Worm (Caenorhabditis elegans) whole organism, L4 larva: ENCODE data around the gene nduf-11.

Experiments used
- D1046.2 ChIP-seq: fragments of 200-800 bp; sonication (Bioruptor generic); IDR thresholded peaks from 2 replicates; pipeline ENCODE4 v1.3.6; 2022; ENCODE audit warnings: missing genetic modification characterization, missing compliant biosample characterization
- F10B5.3 ChIP-seq: sonication (generic microtip); optimal IDR thresholded peaks from 2 replicates; lab custom pipeline; 2016; ENCODE audit warnings: mild to moderate bottlenecking, missing genetic modification characterization, missing compliant biosample characterization
- F44E2.7 ChIP-seq: fragments of 200-800 bp; sonication (Bioruptor generic); IDR thresholded peaks from 2 replicates; pipeline ENCODE4 v2.1.2; 2022; ENCODE audit warnings: missing genetic modification characterization, missing compliant biosample characterization
- T26A8.4 ChIP-seq: fragments of 200-800 bp; sonication (Bioruptor generic); IDR thresholded peaks from 2 replicates; pipeline ENCODE4 v1.3.6; 2022; ENCODE audit warnings: missing genetic modification characterization, missing compliant biosample characterization
- Y105C5A.15 ChIP-seq: fragments of 200-800 bp; sonication (Bioruptor generic); IDR thresholded peaks from 2 replicates; pipeline ENCODE4 v1.3.6; 2022; ENCODE audit warnings: missing genetic modification characterization, missing compliant biosample characterization
- Y48G9A.11 ChIP-seq: fragments of 200-800 bp; sonication (Bioruptor generic); IDR thresholded peaks from 2 replicates; pipeline ENCODE4 v1.3.6; 2022; ENCODE audit warnings: missing genetic modification reagents, missing genetic modification characterization, missing compliant biosample characterization
- Y5F2A.4 ChIP-seq: fragments of 200-800 bp; sonication (Bioruptor generic); optimal IDR thresholded peaks from 2 replicates; lab custom pipeline; 2018; ENCODE audit warnings: mild to moderate bottlenecking, missing genetic modification characterization, missing compliant biosample characterization
- ZK546.5 ChIP-seq, 2 experiments: sonication (generic microtip); optimal IDR thresholded peaks; 2 replicates each; lab custom pipeline; 2017; ENCODE audit warnings: missing biosample characterization in 2 of 2, missing genetic modification characterization in 2 of 2
- aly-2 ChIP-seq: sonication (generic microtip); optimal IDR thresholded peaks from 2 replicates; lab custom pipeline; 2018; ENCODE audit warnings: missing biosample characterization, missing genetic modification characterization
- attf-4 ChIP-seq: sonication (generic microtip); optimal IDR thresholded peaks from 3 replicates; lab custom pipeline; 2017; ENCODE audit warnings: missing biosample characterization, missing genetic modification characterization
- ceh-28 ChIP-seq: fragments of 150-350 bp; optimal IDR thresholded peaks from 2 replicates; lab custom pipeline; 2014; ENCODE audit warnings: missing biosample characterization, missing genetic modification reagents, missing genetic modification characterization
- ceh-32 ChIP-seq: sonication (generic microtip); optimal IDR thresholded peaks from 2 replicates; lab custom pipeline; 2016; ENCODE audit warnings: mild to moderate bottlenecking, missing genetic modification characterization, missing compliant biosample characterization; ENCODE audit not compliant: poor library complexity
- ceh-44 ChIP-seq: fragments of 200-800 bp; sonication (Bioruptor generic); IDR thresholded peaks from 2 replicates; pipeline ENCODE4 v1.3.6; 2022; ENCODE audit warnings: missing genetic modification reagents, missing genetic modification characterization, missing compliant biosample characterization
- ceh-62 ChIP-seq: sonication (generic microtip); optimal IDR thresholded peaks from 2 replicates; lab custom pipeline; 2017; ENCODE audit warnings: missing biosample characterization, missing genetic modification characterization
- daf-12 ChIP-seq: fragments of 150-350 bp; optimal IDR thresholded peaks from 2 replicates; lab custom pipeline; 2014; ENCODE audit warnings: missing biosample characterization, missing genetic modification reagents, missing genetic modification characterization
- daf-16 ChIP-seq, 3 experiments: sonication (generic microtip); optimal IDR thresholded peaks; 2 replicates each; lab custom pipeline; 2016 to 2017; ENCODE audit warnings: missing genetic modification characterization in 3 of 3, missing genetic modification reagents in 3 of 3, mild to moderate bottlenecking in 2 of 3, missing compliant biosample characterization in 2 of 3, missing biosample characterization in 1 of 3, moderate library complexity in 1 of 3
- daf-8 ChIP-seq: fragments of 200-800 bp; sonication (Bioruptor generic); IDR thresholded peaks from 2 replicates; pipeline ENCODE4 v1.3.6; 2022; ENCODE audit warnings: missing genetic modification characterization, missing compliant biosample characterization
- dmd-8 ChIP-seq: fragments of 200-800 bp; sonication (Bioruptor generic); IDR thresholded peaks from 2 replicates; pipeline ENCODE4 v1.3.6; 2022; ENCODE audit warnings: missing genetic modification characterization, missing compliant biosample characterization
- dpl-1 ChIP-seq: fragments of 150-350 bp; optimal IDR thresholded peaks from 2 replicates; lab custom pipeline; 2014; ENCODE audit warnings: missing biosample characterization, missing genetic modification reagents, missing genetic modification characterization
- duxl-1 ChIP-seq: sonication (generic microtip); optimal IDR thresholded peaks from 2 replicates; lab custom pipeline; 2016; ENCODE audit warnings: mild to moderate bottlenecking, missing genetic modification characterization, moderate library complexity, missing compliant biosample characterization; ENCODE audit not compliant: poor library complexity
- dve-1 ChIP-seq: sonication (generic microtip); optimal IDR thresholded peaks from 2 replicates; lab custom pipeline; 2017; ENCODE audit warnings: antibody characterized with exemption, mild to moderate bottlenecking, missing genetic modification characterization, missing compliant biosample characterization; ENCODE audit not compliant: insufficient read depth
- egl-27 ChIP-seq: sonication (generic microtip); optimal IDR thresholded peaks from 3 replicates; lab custom pipeline; 2017; ENCODE audit warnings: missing biosample characterization, missing genetic modification reagents, missing genetic modification characterization
- fos-1 ChIP-seq: fragments of 150-350 bp; optimal IDR thresholded peaks from 2 replicates; lab custom pipeline; 2014; ENCODE audit warnings: missing biosample characterization, missing genetic modification characterization
- gei-8 ChIP-seq: fragments of 200-800 bp; sonication (Bioruptor generic); optimal IDR thresholded peaks from 2 replicates; lab custom pipeline; 2018; ENCODE audit warnings: mild to moderate bottlenecking, missing genetic modification characterization, missing compliant biosample characterization
- jun-1 ChIP-seq: fragments of 150-350 bp; optimal IDR thresholded peaks from 2 replicates; lab custom pipeline; 2014; ENCODE audit warnings: missing biosample characterization, missing genetic modification reagents, missing genetic modification characterization
- lin-13 ChIP-seq: fragments of 150-350 bp; optimal IDR thresholded peaks from 2 replicates; lab custom pipeline; 2014; ENCODE audit warnings: missing biosample characterization, missing genetic modification reagents, missing genetic modification characterization
- lin-15B ChIP-seq: fragments of 150-350 bp; sonication (generic microtip); optimal IDR thresholded peaks from 3 replicates; lab custom pipeline; 2014; ENCODE audit warnings: missing biosample characterization, missing genetic modification characterization
- lin-39 ChIP-seq: fragments of 150-350 bp; optimal IDR thresholded peaks from 2 replicates; lab custom pipeline; 2014; ENCODE audit warnings: missing biosample characterization, missing genetic modification reagents, missing genetic modification characterization
- madf-5 ChIP-seq, 2 experiments: fragments of 200-800 bp; sonication (Bioruptor generic); IDR thresholded peaks; 2 replicates each; pipeline ENCODE4 v1.3.6; 2022; ENCODE audit warnings: missing compliant biosample characterization in 2 of 2, missing genetic modification characterization in 2 of 2
- madf-9 ChIP-seq: fragments of 200-800 bp; sonication (Bioruptor generic); conservative IDR thresholded peaks from 2 replicates; pipeline ENCODE4 v1.3.6; 2022; ENCODE audit warnings: missing genetic modification reagents, missing genetic modification characterization, missing compliant biosample characterization
- mdt-29 ChIP-seq: fragments of 200-800 bp; sonication (Bioruptor generic); IDR thresholded peaks from 2 replicates; pipeline ENCODE4 v1.3.6; 2022; ENCODE audit warnings: missing genetic modification reagents, missing genetic modification characterization, missing compliant biosample characterization
- mes-2 ChIP-seq: sonication (generic microtip); optimal IDR thresholded peaks from 2 replicates; lab custom pipeline; 2016; ENCODE audit warnings: missing genotype, mild to moderate bottlenecking, missing genetic modification characterization, missing compliant biosample characterization; ENCODE audit not compliant: poor library complexity, severe bottlenecking
- mxl-2 ChIP-seq: fragments of 200-800 bp; sonication (Bioruptor generic); conservative IDR thresholded peaks from 2 replicates; pipeline ENCODE4 v1.3.6; 2022; ENCODE audit warnings: missing genetic modification reagents, missing genetic modification characterization, missing compliant biosample characterization
- mxl-3 ChIP-seq: fragments of 200-800 bp; sonication (Bioruptor generic); optimal IDR thresholded peaks from 2 replicates; lab custom pipeline; 2018; ENCODE audit warnings: mild to moderate bottlenecking, missing genetic modification characterization, missing compliant biosample characterization
- nhr-102 ChIP-seq: sonication (generic microtip); optimal IDR thresholded peaks from 2 replicates; lab custom pipeline; 2016; ENCODE audit warnings: mild to moderate bottlenecking, missing genetic modification characterization, moderate library complexity, missing compliant biosample characterization
- nhr-11 ChIP-seq: fragments of 150-350 bp; optimal IDR thresholded peaks from 2 replicates; lab custom pipeline; 2014; ENCODE audit warnings: missing biosample characterization, missing genetic modification characterization
- nhr-25 ChIP-seq: sonication (generic microtip); optimal IDR thresholded peaks from 2 replicates; lab custom pipeline; 2017; ENCODE audit warnings: missing genetic modification characterization, mild to moderate bottlenecking, missing compliant biosample characterization, antibody characterized with exemption, moderate library complexity, borderline replicate concordance; ENCODE audit not compliant: insufficient read depth
- rbr-2 ChIP-seq: sonication (generic microtip); optimal IDR thresholded peaks from 2 replicates; lab custom pipeline; 2016; ENCODE audit warnings: missing genotype, missing genetic modification characterization, missing compliant biosample characterization
- snpc-1.2 ChIP-seq: fragments of 200-800 bp; sonication (Bioruptor generic); IDR thresholded peaks from 2 replicates; pipeline ENCODE4 v1.3.6; 2022; ENCODE audit warnings: missing genetic modification reagents, missing genetic modification characterization, missing compliant biosample characterization
- snpc-4 ChIP-seq: fragments of 150-350 bp; optimal IDR thresholded peaks from 2 replicates; lab custom pipeline; 2014; ENCODE audit warnings: missing biosample characterization, missing genetic modification characterization
- spr-3 ChIP-seq: fragments of 200-800 bp; sonication (Bioruptor generic); optimal IDR thresholded peaks from 2 replicates; lab custom pipeline; 2018; ENCODE audit warnings: mild to moderate bottlenecking, missing genetic modification characterization, missing compliant biosample characterization
- tra-1 ChIP-seq: fragments of 200-800 bp; sonication (Bioruptor generic); IDR thresholded peaks from 2 replicates; pipeline ENCODE4 v1.3.6; 2022; ENCODE audit warnings: missing genetic modification reagents, missing genetic modification characterization, missing compliant biosample characterization
- unc-130 ChIP-seq: sonication (generic microtip); optimal IDR thresholded peaks from 2 replicates; lab custom pipeline; 2016; ENCODE audit warnings: missing genetic modification reagents, missing genetic modification characterization, missing compliant biosample characterization
- zag-1 ChIP-seq: fragments of 150-350 bp; optimal IDR thresholded peaks from 2 replicates; lab custom pipeline; 2014; ENCODE audit warnings: missing biosample characterization, missing genetic modification characterization
- ztf-11 ChIP-seq: fragments of 150-350 bp; optimal IDR thresholded peaks from 2 replicates; lab custom pipeline; 2014; ENCODE audit warnings: missing biosample characterization, missing genetic modification characterization

The nduf-11 gene

ce11 chrII:11383058-11383457 is 37.6 kb upstream of the nduf-11 start, which contains the start of the genes C33B4.5 and C33B4.4 (continued):
- TF ChIP-seq ztf-11 (tag; lab: Kevin White, UChicago) = no peak
- TF ChIP-seq ceh-44 (GFP tag; lab: Robert Waterston, UW) = no peak

- TF ChIP-seq unc-130 (GFP tag; lab: Kevin White, UChicago) (no peak), jun-1 (tag; lab: Kevin White, UChicago) (no peak), daf-12 (tag; lab: Kevin White, UChicago) (no peak), duxl-1 (tag; lab: Kevin White, UChicago) (no peak), tra-1 (no peak), F10B5.3 (tag; lab: Kevin White, UChicago) (no peak), gei-8 (GFP tag; lab: Kevin White, UChicago) (no peak), D1046.2 (GFP tag; lab: Robert Waterston, UW) (no peak)
Measured at ce11 chrII:11377700-11378099, 32.3 kb upstream of the nduf-11 start.

ce11 chrII:11376598-11377108 is 31.2 kb upstream of the nduf-11 start:
- TF ChIP-seq daf-8 (GFP tag; lab: Robert Waterston, UW) = no peak
- no peak for TF ChIP-seq nhr-25 (tag; lab: Kevin White, UChicago)
- no peak for TF ChIP-seq egl-27 (tag; lab: Kevin White, UChicago)
- TF ChIP-seq dpl-1 (GFP tag; lab: Kevin White, UChicago) = peak; percentile 29
- TF ChIP-seq nhr-11 (tag; lab: Kevin White, UChicago) = no peak
- peak; percentile 74; the same call in 1 of the 2 replicates for TF ChIP-seq F44E2.7
- no peak for TF ChIP-seq Y5F2A.4 (GFP tag; lab: Kevin White, UChicago)
- TF ChIP-seq madf-5 (GFP tag; IDR thresholded peaks at IDR 0.05; lab: Robert Waterston, UW) = 0 out of 4 replicates have a peak, but pooled peaks of 1 of the 2 experiments have one; percentile 48
- TF ChIP-seq ceh-32 (tag; lab: Kevin White, UChicago) = no peak
- peak; percentile 88 for TF ChIP-seq mdt-29
- TF ChIP-seq D1046.2 (GFP tag; lab: Robert Waterston, UW) = peak; percentile 73
- TF ChIP-seq F10B5.3 (tag; lab: Kevin White, UChicago) = peak; percentile 58
- peak; percentile 76; the same call in 1 of the 2 replicates for TF ChIP-seq Y48G9A.11 (GFP tag; lab: Robert Waterston, UW)
- TF ChIP-seq fos-1 = no peak
- TF ChIP-seq ZK546.5 (tag; optimal IDR thresholded peaks at IDR 0.05; lab: Kevin White, UChicago) = no peak
- TF ChIP-seq dmd-8 (GFP tag; lab: Robert Waterston, UW) = peak; percentile 10; the same call in 1 of the 2 replicates
- TF ChIP-seq ceh-62 (tag; lab: Kevin White, UChicago) = no peak
- TF ChIP-seq lin-15B (tag; lab: Kevin White, UChicago) = peak; percentile 30
- TF ChIP-seq daf-16 (GFP tag; optimal IDR thresholded peaks at IDR 0.05; lab: Kevin White, UChicago) = peak; percentile 69 to 82
- TF ChIP-seq daf-16 (tag; optimal IDR thresholded peaks at IDR 0.05; lab: Kevin White, UChicago) = peak; percentile 88
- no peak for TF ChIP-seq dve-1 (tag; lab: Kevin White, UChicago)
- TF ChIP-seq gei-8 (GFP tag; lab: Kevin White, UChicago) = peak; percentile 84
- no peak for TF ChIP-seq zag-1 (tag; lab: Kevin White, UChicago)
- TF ChIP-seq snpc-4 = peak; percentile 85
- peak; percentile 92 for TF ChIP-seq T26A8.4 (GFP tag; lab: Robert Waterston, UW)
- no peak for TF ChIP-seq attf-4 (tag; lab: Kevin White, UChicago)
- peak; percentile 80 for TF ChIP-seq mes-2
- no peak for TF ChIP-seq lin-39 (tag; lab: Kevin White, UChicago)
- peak; percentile 79; the same call in 1 of the 2 replicates for TF ChIP-seq Y105C5A.15 (GFP tag; lab: Robert Waterston, UW)
- no peak for TF ChIP-seq jun-1 (tag; lab: Kevin White, UChicago)
- TF ChIP-seq ceh-28 = no peak
- TF ChIP-seq spr-3 (GFP tag; lab: Kevin White, UChicago) = peak; percentile 28
- no peak for TF ChIP-seq mxl-3
- peak; percentile 76 for TF ChIP-seq nhr-102 (tag; lab: Kevin White, UChicago)
- peak; percentile 41 for TF ChIP-seq rbr-2 (tag; lab: Kevin White, UChicago)
- TF ChIP-seq mxl-2 (GFP tag; lab: Robert Waterston, UW) = no peak
- TF ChIP-seq lin-13 (GFP tag; lab: Kevin White, UChicago) = peak; percentile 51
- 0 out of 2 replicates have a peak, but pooled peaks have one; percentile 48 for TF ChIP-seq madf-9 (GFP tag; lab: Robert Waterston, UW)
- peak; percentile 86 for TF ChIP-seq snpc-1.2 (GFP tag; lab: Robert Waterston, UW)
- TF ChIP-seq aly-2 (tag; lab: Kevin White, UChicago) = no peak
